Worm (Caenorhabditis elegans) whole organism, early embryonic: ENCODE data around the gene T23D5.3.

Source experiments
- B0310.2 ChIP-seq: sonication (generic microtip); optimal IDR thresholded peaks from 2 replicates; lab custom pipeline; 2016; ENCODE audit warnings: mild to moderate bottlenecking, missing genetic modification characterization, missing compliant biosample characterization
- F13C5.2 ChIP-seq: sonication (generic microtip); optimal IDR thresholded peaks from 2 replicates; lab custom pipeline; 2017; ENCODE audit warnings: mild to moderate bottlenecking, missing genetic modification characterization, inconsistent platforms, missing compliant biosample characterization
- aly-1 ChIP-seq: sonication (generic microtip); optimal IDR thresholded peaks from 2 replicates; lab custom pipeline; 2016; ENCODE audit warnings: missing genetic modification characterization, missing compliant biosample characterization
- ama-1 ChIP-seq: fragments of 150-350 bp; optimal IDR thresholded peaks from 2 replicates; lab custom pipeline; 2014
- ceh-13 ChIP-seq: fragments of 200-800 bp; sonication (Bioruptor generic); optimal IDR thresholded peaks from 2 replicates; lab custom pipeline; 2018; ENCODE audit warnings: mild to moderate bottlenecking, missing genetic modification characterization, missing compliant biosample characterization
- ceh-36 ChIP-seq: sonication (generic microtip); optimal IDR thresholded peaks from 2 replicates; lab custom pipeline; 2016; ENCODE audit warnings: missing genetic modification characterization, inconsistent platforms, missing compliant biosample characterization
- ets-7 ChIP-seq: sonication (generic microtip); optimal IDR thresholded peaks from 2 replicates; lab custom pipeline; 2016; ENCODE audit warnings: missing genotype, missing genetic modification characterization, missing compliant biosample characterization
- flt-1 ChIP-seq: fragments of 200-800 bp; sonication (Bioruptor generic); IDR thresholded peaks from 2 replicates; pipeline ENCODE4 v1.3.6; 2022; ENCODE audit warnings: missing genetic modification characterization, missing compliant biosample characterization
- hmbx-1 ChIP-seq: sonication (generic microtip); optimal IDR thresholded peaks from 2 replicates; lab custom pipeline; 2016; ENCODE audit warnings: mild to moderate bottlenecking, missing genetic modification characterization, missing compliant biosample characterization
- hmg-4 ChIP-seq: fragments of 200-800 bp; sonication (Bioruptor generic); optimal IDR thresholded peaks from 2 replicates; lab custom pipeline; 2018; ENCODE audit warnings: mild to moderate bottlenecking, missing genetic modification characterization, missing compliant biosample characterization
- hnd-1 ChIP-seq: sonication (generic microtip); optimal IDR thresholded peaks from 2 replicates; lab custom pipeline; 2016; ENCODE audit warnings: missing genetic modification characterization, missing compliant biosample characterization
- pes-1 ChIP-seq: fragments of 200-800 bp; sonication (Bioruptor generic); IDR thresholded peaks from 2 replicates; pipeline ENCODE4 v1.3.6; 2022; ENCODE audit warnings: missing genetic modification reagents, missing genetic modification characterization, missing compliant biosample characterization
- scrt-1 ChIP-seq: fragments of 200-800 bp; sonication (Bioruptor generic); IDR thresholded peaks from 2 replicates; pipeline ENCODE4 v1.3.6; 2022; ENCODE audit warnings: missing genetic modification characterization, missing compliant biosample characterization
- sea-1 ChIP-seq: fragments of 200-800 bp; sonication (Bioruptor generic); conservative IDR thresholded peaks from 2 replicates; pipeline ENCODE4 v1.3.6; 2022; ENCODE audit warnings: missing genetic modification characterization, missing compliant biosample characterization
- tbx-11 ChIP-seq: fragments of 200-800 bp; sonication (Bioruptor generic); IDR thresholded peaks from 2 replicates; pipeline ENCODE4 v1.3.6; 2022; ENCODE audit warnings: missing genetic modification characterization, missing compliant biosample characterization
- tbx-37 ChIP-seq: fragments of 200-800 bp; sonication (Bioruptor generic); conservative IDR thresholded peaks from 2 replicates; pipeline ENCODE4 v1.3.6; 2022; ENCODE audit warnings: missing genetic modification reagents, missing genetic modification characterization, missing compliant biosample characterization
- tra-4 ChIP-seq: sonication (generic microtip); optimal IDR thresholded peaks from 2 replicates; lab custom pipeline; 2017; ENCODE audit warnings: missing genetic modification characterization, missing compliant biosample characterization

T23D5.3 gene

ce11 chrV:15733568-15733967, at the start of gene T23D5.3:
Gene T23D5.3, minus strand, starts transcription at chrV:15733668.
- TF ChIP-seq ets-7 (tag; lab: Kevin White, UChicago): no peak
- TF ChIP-seq tra-4 (tag; lab: Kevin White, UChicago): no peak
- no peak for TF ChIP-seq sea-1 (GFP tag; lab: Robert Waterston, UW)
- TF ChIP-seq hnd-1 (tag; lab: Kevin White, UChicago): no peak
- TF ChIP-seq B0310.2 (tag; lab: Kevin White, UChicago): no peak
- TF ChIP-seq tbx-37 (GFP tag; lab: Robert Waterston, UW): no peak
- TF ChIP-seq pes-1 (GFP tag; lab: Robert Waterston, UW): no peak
- TF ChIP-seq ceh-36 (tag; lab: Kevin White, UChicago): no peak
- TF ChIP-seq hmbx-1 (tag; lab: Kevin White, UChicago): no peak
- no peak for TF ChIP-seq ama-1 (lab: Kevin White, UChicago)

ce11 chrV:15782494-15782893, 49.0 kb upstream of the T23D5.3 start, which contains the start of gene T26E4.3:
Gene T26E4.3, plus strand, starts transcription at chrV:15782794.
- no peak for TF ChIP-seq aly-1
- no peak for TF ChIP-seq flt-1 (GFP tag; lab: Robert Waterston, UW)
- TF ChIP-seq pes-1 (GFP tag; lab: Robert Waterston, UW): no peak

ce11 chrV:15781086-15781485, 47.6 kb upstream of the T23D5.3 start, which contains the start of gene T26E4.2:
Gene T26E4.2, plus strand, starts transcription at chrV:15781386.
- no peak for TF ChIP-seq pes-1 (GFP tag; lab: Robert Waterston, UW)

ce11 chrV:15779128-15779729, 45.8 kb upstream of the T23D5.3 start, which contains the start of the genes nhr-285 and irld-52:
Gene nhr-285, minus strand, starts transcription at chrV:15779228.
Gene irld-52, plus strand, starts transcription at chrV:15779679.
- TF ChIP-seq ceh-36 (tag; lab: Kevin White, UChicago): no peak
- TF ChIP-seq ama-1 (lab: Kevin White, UChicago): no peak
- no peak for TF ChIP-seq sea-1 (GFP tag; lab: Robert Waterston, UW)
- no peak for TF ChIP-seq hmbx-1 (tag; lab: Kevin White, UChicago)
- TF ChIP-seq aly-1: no peak
- no peak for TF ChIP-seq scrt-1 (GFP tag; lab: Robert Waterston, UW)
- no peak for TF ChIP-seq flt-1 (GFP tag; lab: Robert Waterston, UW)
- no peak for TF ChIP-seq pes-1 (GFP tag; lab: Robert Waterston, UW)
- TF ChIP-seq hnd-1 (tag; lab: Kevin White, UChicago): no peak
- no peak for TF ChIP-seq F13C5.2
- no peak for TF ChIP-seq ceh-13 (GFP tag; lab: Kevin White, UChicago)
- TF ChIP-seq B0310.2 (tag; lab: Kevin White, UChicago): no peak
- no peak for TF ChIP-seq tra-4 (tag; lab: Kevin White, UChicago)
- TF ChIP-seq hmg-4 (GFP tag; lab: Kevin White, UChicago): no peak
- no peak for TF ChIP-seq tbx-37 (GFP tag; lab: Robert Waterston, UW)
- no peak for TF ChIP-seq tbx-11 (GFP tag; lab: Robert Waterston, UW)
- no peak for TF ChIP-seq ets-7 (tag; lab: Kevin White, UChicago)

- TF ChIP-seq pes-1 (GFP tag; lab: Robert Waterston, UW): no peak
- no peak for TF ChIP-seq ama-1 (lab: Kevin White, UChicago)
- TF ChIP-seq ceh-36 (tag; lab: Kevin White, UChicago): no peak
- no peak for TF ChIP-seq tbx-11 (GFP tag; lab: Robert Waterston, UW)
- TF ChIP-seq hmbx-1 (tag; lab: Kevin White, UChicago): no peak
- no peak for TF ChIP-seq tra-4 (tag; lab: Kevin White, UChicago)
Observed at ce11 chrV:15776651-15777050, 43.2 kb upstream of the T23D5.3 start, which contains the start of gene nhr-283. Gene nhr-283, minus strand, starts transcription at chrV:15776751.

ce11 chrV:15773941-15774340, 40.5 kb upstream of the T23D5.3 start:
- TF ChIP-seq tbx-37 (GFP tag; lab: Robert Waterston, UW) (no peak), ets-7 (tag; lab: Kevin White, UChicago) (no peak), ama-1 (lab: Kevin White, UChicago) (no peak), scrt-1 (GFP tag; lab: Robert Waterston, UW) (no peak), pes-1 (GFP tag; lab: Robert Waterston, UW) (no peak), tbx-11 (GFP tag; lab: Robert Waterston, UW) (no peak), F13C5.2 (no peak), hnd-1 (tag; lab: Kevin White, UChicago) (no peak), ceh-36 (tag; lab: Kevin White, UChicago) (no peak), flt-1 (GFP tag; lab: Robert Waterston, UW) (no peak), B0310.2 (tag; lab: Kevin White, UChicago) (no peak), hmbx-1 (tag; lab: Kevin White, UChicago) (no peak), hmg-4 (GFP tag; lab: Kevin White, UChicago) (no peak), tra-4 (tag; lab: Kevin White, UChicago) (no peak), sea-1 (GFP tag; lab: Robert Waterston, UW) (no peak), ceh-13 (GFP tag; lab: Kevin White, UChicago) (no peak), aly-1 (no peak)

ce11 chrV:15773141-15773540, 39.7 kb upstream of the T23D5.3 start, which contains the start of gene nhr-60:
Gene nhr-60, minus strand, starts transcription at chrV:15773241.
- no peak for TF ChIP-seq tra-4 (tag; lab: Kevin White, UChicago)
- no peak for TF ChIP-seq scrt-1 (GFP tag; lab: Robert Waterston, UW)
- no peak for TF ChIP-seq hmg-4 (GFP tag; lab: Kevin White, UChicago)
- TF ChIP-seq ets-7 (tag; lab: Kevin White, UChicago): no peak
- TF ChIP-seq sea-1 (GFP tag; lab: Robert Waterston, UW): no peak
- no peak for TF ChIP-seq flt-1 (GFP tag; lab: Robert Waterston, UW)
- no peak for TF ChIP-seq F13C5.2
- TF ChIP-seq hnd-1 (tag; lab: Kevin White, UChicago): no peak
- TF ChIP-seq ama-1 (lab: Kevin White, UChicago): no peak
- TF ChIP-seq ceh-36 (tag; lab: Kevin White, UChicago): no peak
- TF ChIP-seq ceh-13 (GFP tag; lab: Kevin White, UChicago): no peak
- TF ChIP-seq hmbx-1 (tag; lab: Kevin White, UChicago): no peak
- TF ChIP-seq B0310.2 (tag; lab: Kevin White, UChicago): no peak
- no peak for TF ChIP-seq tbx-37 (GFP tag; lab: Robert Waterston, UW)
- TF ChIP-seq tbx-11 (GFP tag; lab: Robert Waterston, UW): no peak
- TF ChIP-seq pes-1 (GFP tag; lab: Robert Waterston, UW): no peak
- TF ChIP-seq aly-1: no peak
